Worm (Caenorhabditis elegans) whole organism, early embryonic: Measurements from ENCODE around the gene clec-226.

ENCODE experiments used
- B0310.2 ChIP-seq: sonication (generic microtip); optimal IDR thresholded peaks from 2 replicates; lab custom pipeline; 2016; ENCODE audit warnings: mild to moderate bottlenecking, missing genetic modification characterization, missing compliant biosample characterization
- F13C5.2 ChIP-seq: sonication (generic microtip); optimal IDR thresholded peaks from 2 replicates; lab custom pipeline; 2017; ENCODE audit warnings: mild to moderate bottlenecking, missing genetic modification characterization, inconsistent platforms, missing compliant biosample characterization
- aly-1 ChIP-seq: sonication (generic microtip); optimal IDR thresholded peaks from 2 replicates; lab custom pipeline; 2016; ENCODE audit warnings: missing genetic modification characterization, missing compliant biosample characterization
- ama-1 ChIP-seq: fragments of 150-350 bp; optimal IDR thresholded peaks from 2 replicates; lab custom pipeline; 2014
- ceh-13 ChIP-seq: fragments of 200-800 bp; sonication (Bioruptor generic); optimal IDR thresholded peaks from 2 replicates; lab custom pipeline; 2018; ENCODE audit warnings: mild to moderate bottlenecking, missing genetic modification characterization, missing compliant biosample characterization
- ceh-36 ChIP-seq: sonication (generic microtip); optimal IDR thresholded peaks from 2 replicates; lab custom pipeline; 2016; ENCODE audit warnings: missing genetic modification characterization, inconsistent platforms, missing compliant biosample characterization
- ets-7 ChIP-seq: sonication (generic microtip); optimal IDR thresholded peaks from 2 replicates; lab custom pipeline; 2016; ENCODE audit warnings: missing genotype, missing genetic modification characterization, missing compliant biosample characterization
- flt-1 ChIP-seq: fragments of 200-800 bp; sonication (Bioruptor generic); IDR thresholded peaks from 2 replicates; pipeline ENCODE4 v1.3.6; 2022; ENCODE audit warnings: missing genetic modification characterization, missing compliant biosample characterization
- hmbx-1 ChIP-seq: sonication (generic microtip); optimal IDR thresholded peaks from 2 replicates; lab custom pipeline; 2016; ENCODE audit warnings: mild to moderate bottlenecking, missing genetic modification characterization, missing compliant biosample characterization
- hmg-4 ChIP-seq: fragments of 200-800 bp; sonication (Bioruptor generic); optimal IDR thresholded peaks from 2 replicates; lab custom pipeline; 2018; ENCODE audit warnings: mild to moderate bottlenecking, missing genetic modification characterization, missing compliant biosample characterization
- hnd-1 ChIP-seq: sonication (generic microtip); optimal IDR thresholded peaks from 2 replicates; lab custom pipeline; 2016; ENCODE audit warnings: missing genetic modification characterization, missing compliant biosample characterization
- pes-1 ChIP-seq: fragments of 200-800 bp; sonication (Bioruptor generic); IDR thresholded peaks from 2 replicates; pipeline ENCODE4 v1.3.6; 2022; ENCODE audit warnings: missing genetic modification reagents, missing genetic modification characterization, missing compliant biosample characterization
- scrt-1 ChIP-seq: fragments of 200-800 bp; sonication (Bioruptor generic); IDR thresholded peaks from 2 replicates; pipeline ENCODE4 v1.3.6; 2022; ENCODE audit warnings: missing genetic modification characterization, missing compliant biosample characterization
- sea-1 ChIP-seq: fragments of 200-800 bp; sonication (Bioruptor generic); conservative IDR thresholded peaks from 2 replicates; pipeline ENCODE4 v1.3.6; 2022; ENCODE audit warnings: missing genetic modification characterization, missing compliant biosample characterization
- tbx-11 ChIP-seq: fragments of 200-800 bp; sonication (Bioruptor generic); IDR thresholded peaks from 2 replicates; pipeline ENCODE4 v1.3.6; 2022; ENCODE audit warnings: missing genetic modification characterization, missing compliant biosample characterization
- tbx-37 ChIP-seq: fragments of 200-800 bp; sonication (Bioruptor generic); conservative IDR thresholded peaks from 2 replicates; pipeline ENCODE4 v1.3.6; 2022; ENCODE audit warnings: missing genetic modification reagents, missing genetic modification characterization, missing compliant biosample characterization
- tra-4 ChIP-seq: sonication (generic microtip); optimal IDR thresholded peaks from 2 replicates; lab custom pipeline; 2017; ENCODE audit warnings: missing genetic modification characterization, missing compliant biosample characterization

Gene clec-226

ce11 chrV:13946385-13947019, at the start of gene clec-226, which contains the start of gene srx-10:
clec-226 (plus strand) TSS chrV:13946969.
srx-10 (minus strand) TSS chrV:13946485.
- TF ChIP-seq hmbx-1 (tag; lab: Kevin White, UChicago) (no peak), hmg-4 (GFP tag; lab: Kevin White, UChicago) (no peak), tbx-37 (no peak), pes-1 (GFP tag; lab: Robert Waterston, UW) (no peak), flt-1 (no peak), F13C5.2 (tag; lab: Kevin White, UChicago) (no peak)

ce11 chrV:13898356-13898755, 48.4 kb upstream of the clec-226 start, which contains the start of gene cyp-35C1:
cyp-35C1 (minus strand) TSS chrV:13898487.
- TF ChIP-seq aly-1 (no peak), sea-1 (no peak), F13C5.2 (tag; lab: Kevin White, UChicago) (no peak), ceh-13 (no peak), hmbx-1 (tag; lab: Kevin White, UChicago) (no peak), ceh-36 (tag; lab: Kevin White, UChicago) (no peak)

- TF ChIP-seq flt-1 (no peak), scrt-1 (no peak)
These were observed 47.6 kb upstream of the clec-226 start, which contains the start of gene oac-3 for ce11 chrV:13899213-13899612. oac-3 (plus strand) TSS chrV:13899513.

ce11 chrV:13902495-13902894, 44.3 kb upstream of the clec-226 start, which contains the start of gene C06B3.1:
C06B3.1 (plus strand) TSS chrV:13902795.
- TF ChIP-seq hmg-4 (GFP tag; lab: Kevin White, UChicago) (no peak), tra-4 (tag; lab: Kevin White, UChicago) (no peak), ets-7 (tag; lab: Kevin White, UChicago) (no peak), pes-1 (GFP tag; lab: Robert Waterston, UW) (no peak), flt-1 (no peak), aly-1 (no peak), scrt-1 (no peak), ama-1 (lab: Kevin White, UChicago) (no peak), ceh-36 (tag; lab: Kevin White, UChicago) (no peak), tbx-37 (no peak), tbx-11 (GFP tag; lab: Robert Waterston, UW) (no peak), sea-1 (no peak), ceh-13 (no peak), F13C5.2 (tag; lab: Kevin White, UChicago) (no peak), B0310.2 (tag; lab: Kevin White, UChicago) (no peak), hnd-1 (tag; lab: Kevin White, UChicago) (no peak), hmbx-1 (tag; lab: Kevin White, UChicago) (no peak)

ce11 chrV:13904446-13904845, 42.3 kb upstream of the clec-226 start, which contains the start of gene stdh-3:
stdh-3 (plus strand) TSS chrV:13904611.
- TF ChIP-seq hmg-4 (GFP tag; lab: Kevin White, UChicago) (no peak), flt-1 (no peak), ceh-36 (tag; lab: Kevin White, UChicago) (no peak), B0310.2 (tag; lab: Kevin White, UChicago) (no peak), hnd-1 (tag; lab: Kevin White, UChicago) (no peak), scrt-1 (no peak)

- TF ChIP-seq scrt-1 (no peak), aly-1 (no peak), hmg-4 (GFP tag; lab: Kevin White, UChicago) (no peak), tbx-11 (GFP tag; lab: Robert Waterston, UW) (no peak), tbx-37 (no peak), ama-1 (lab: Kevin White, UChicago) (no peak), B0310.2 (tag; lab: Kevin White, UChicago) (no peak), ceh-13 (no peak), tra-4 (tag; lab: Kevin White, UChicago) (no peak), ceh-36 (tag; lab: Kevin White, UChicago) (no peak), sea-1 (no peak), F13C5.2 (tag; lab: Kevin White, UChicago) (no peak), hmbx-1 (tag; lab: Kevin White, UChicago) (no peak)
These were observed 40.6 kb upstream of the clec-226 start, which contains the start of gene stdh-1 for ce11 chrV:13906166-13906565. stdh-1 (plus strand) TSS chrV:13906492.

- TF ChIP-seq pes-1 (GFP tag; lab: Robert Waterston, UW): no peak
- TF ChIP-seq tbx-37: no peak
- no peak for TF ChIP-seq ceh-13
- no peak for TF ChIP-seq tbx-11 (GFP tag; lab: Robert Waterston, UW)
- TF ChIP-seq B0310.2 (tag; lab: Kevin White, UChicago): no peak
- TF ChIP-seq hnd-1 (tag; lab: Kevin White, UChicago): no peak
- no peak for TF ChIP-seq hmg-4 (GFP tag; lab: Kevin White, UChicago)
- no peak for TF ChIP-seq scrt-1
- TF ChIP-seq ceh-36 (tag; lab: Kevin White, UChicago): no peak
- no peak for TF ChIP-seq tra-4 (tag; lab: Kevin White, UChicago)
These were observed 39.1 kb upstream of the clec-226 start for ce11 chrV:13907557-13908104.
